Worm (Caenorhabditis elegans) whole organism, L2 larva: Measurements from ENCODE around the gene sna-3.

Experiments
- C34F6.9 ChIP-seq: fragments of 150-350 bp; optimal IDR thresholded peaks from 2 replicates; lab custom pipeline; 2014; ENCODE audit warnings: missing biosample characterization, missing genetic modification characterization
- R02D3.7 ChIP-seq: fragments of 150-350 bp; optimal IDR thresholded peaks from 2 replicates; lab custom pipeline; 2014; ENCODE audit warnings: missing biosample characterization, missing genetic modification characterization
- Y55F3AM.14 ChIP-seq: fragments of 200-800 bp; sonication (Bioruptor generic); optimal IDR thresholded peaks from 2 replicates; lab custom pipeline; 2018; ENCODE audit warnings: mild to moderate bottlenecking, missing genetic modification characterization, missing compliant biosample characterization
- alr-1 ChIP-seq: fragments of 150-350 bp; optimal IDR thresholded peaks from 2 replicates; lab custom pipeline; 2014; ENCODE audit warnings: missing biosample characterization, missing genetic modification characterization
- aly-2 ChIP-seq: fragments of 150-350 bp; optimal IDR thresholded peaks from 2 replicates; lab custom pipeline; 2014; ENCODE audit warnings: missing biosample characterization, missing genetic modification characterization
- ama-1 ChIP-seq: fragments of 150-350 bp; optimal IDR thresholded peaks from 2 replicates; lab custom pipeline; 2018; ENCODE audit warnings: inconsistent platforms
- blmp-1 ChIP-seq: sonication (generic microtip); optimal IDR thresholded peaks from 2 replicates; lab custom pipeline; 2017; ENCODE audit warnings: missing genetic modification characterization, mild to moderate bottlenecking, missing compliant biosample characterization, antibody characterized with exemption, moderate library complexity; ENCODE audit not compliant: insufficient read depth
- ceh-16 ChIP-seq: fragments of 150-350 bp; optimal IDR thresholded peaks from 2 replicates; lab custom pipeline; 2014; ENCODE audit warnings: missing biosample characterization, missing genetic modification characterization
- dmd-4 ChIP-seq: sonication (generic microtip); optimal IDR thresholded peaks from 2 replicates; lab custom pipeline; 2017; ENCODE audit warnings: missing biosample characterization, missing genetic modification characterization
- egl-27 ChIP-seq: sonication (generic microtip); optimal IDR thresholded peaks from 3 replicates; lab custom pipeline; 2017; ENCODE audit warnings: missing biosample characterization, missing genetic modification reagents, missing genetic modification characterization
- elt-1 ChIP-seq: fragments of 150-350 bp; optimal IDR thresholded peaks from 2 replicates; lab custom pipeline; 2014; ENCODE audit warnings: missing biosample characterization, missing genetic modification characterization
- fos-1 ChIP-seq: fragments of 150-350 bp; optimal IDR thresholded peaks from 2 replicates; lab custom pipeline; 2014; ENCODE audit warnings: missing biosample characterization, missing genetic modification characterization
- gmeb-1 ChIP-seq: fragments of 150-350 bp; optimal IDR thresholded peaks from 2 replicates; lab custom pipeline; 2014; ENCODE audit warnings: missing biosample characterization, missing genetic modification characterization
- lin-11 ChIP-seq: fragments of 150-350 bp; sonication (generic microtip); optimal IDR thresholded peaks from 2 replicates; lab custom pipeline; 2014; ENCODE audit warnings: missing biosample characterization, missing genetic modification characterization, inconsistent platforms, mixed read lengths
- lin-13 ChIP-seq: fragments of 150-350 bp; optimal IDR thresholded peaks from 2 replicates; lab custom pipeline; 2014; ENCODE audit warnings: missing biosample characterization, missing genetic modification reagents, missing genetic modification characterization
- lin-39 ChIP-seq: fragments of 150-350 bp; optimal IDR thresholded peaks from 2 replicates; lab custom pipeline; 2014; ENCODE audit warnings: missing biosample characterization, missing genetic modification reagents, missing genetic modification characterization
- lsy-2 ChIP-seq, 2 experiments: fragments of 150-350 bp in 1 of 2; sonication (generic microtip) in 1 of 2; optimal IDR thresholded peaks; 2 replicates each; lab custom pipeline; 2014 to 2017; ENCODE audit warnings: missing biosample characterization in 2 of 2, missing genetic modification characterization in 2 of 2
- mdl-1 ChIP-seq, 2 experiments: fragments of 150-350 bp in 1 of 2; sonication (generic microtip) in 1 of 2; optimal IDR thresholded peaks; 2 replicates each; lab custom pipeline; 2017; ENCODE audit warnings: missing biosample characterization in 2 of 2, missing genetic modification characterization in 2 of 2
- nhr-10 ChIP-seq: sonication (generic microtip); optimal IDR thresholded peaks from 2 replicates; lab custom pipeline; 2017; ENCODE audit warnings: missing biosample characterization, missing genetic modification characterization
- nhr-11 ChIP-seq: fragments of 150-350 bp; optimal IDR thresholded peaks from 2 replicates; lab custom pipeline; 2014; ENCODE audit warnings: missing biosample characterization, missing genetic modification characterization
- nhr-12 ChIP-seq: fragments of 150-350 bp; optimal IDR thresholded peaks from 2 replicates; lab custom pipeline; 2014; ENCODE audit warnings: missing biosample characterization, missing genetic modification characterization
- nhr-129 ChIP-seq: fragments of 150-350 bp; optimal IDR thresholded peaks from 2 replicates; lab custom pipeline; 2014; ENCODE audit warnings: missing biosample characterization, missing genetic modification characterization
- nhr-21 ChIP-seq: fragments of 150-350 bp; optimal IDR thresholded peaks from 2 replicates; lab custom pipeline; 2014; ENCODE audit warnings: missing biosample characterization, missing genetic modification characterization
- nhr-23 ChIP-seq: fragments of 150-350 bp; optimal IDR thresholded peaks from 2 replicates; lab custom pipeline; 2014; ENCODE audit warnings: missing biosample characterization, missing genetic modification reagents, missing genetic modification characterization
- nhr-237 ChIP-seq: fragments of 150-350 bp; optimal IDR thresholded peaks from 2 replicates; lab custom pipeline; 2014; ENCODE audit warnings: missing biosample characterization, missing genetic modification characterization
- nhr-25 ChIP-seq: fragments of 150-350 bp; sonication (generic microtip); optimal IDR thresholded peaks from 3 replicates; lab custom pipeline; 2014; ENCODE audit warnings: missing biosample characterization, missing genetic modification characterization
- nhr-6 ChIP-seq: fragments of 150-350 bp; optimal IDR thresholded peaks from 2 replicates; lab custom pipeline; 2014; ENCODE audit warnings: missing biosample characterization, missing genetic modification characterization
- nhr-77 ChIP-seq: fragments of 150-350 bp; optimal IDR thresholded peaks from 2 replicates; lab custom pipeline; 2014; ENCODE audit warnings: missing biosample characterization, missing genetic modification characterization
- peb-1 ChIP-seq: fragments of 150-350 bp; optimal IDR thresholded peaks from 2 replicates; lab custom pipeline; 2014; ENCODE audit warnings: missing biosample characterization, missing genetic modification characterization
- sma-3 ChIP-seq: sonication (generic microtip); optimal IDR thresholded peaks from 2 replicates; lab custom pipeline; 2016; ENCODE audit warnings: missing genetic modification reagents, missing genetic modification characterization, missing compliant biosample characterization
- sma-9 ChIP-seq, 2 experiments: fragments of 150-350 bp in 1 of 2; sonication (generic microtip) in 1 of 2; optimal IDR thresholded peaks; 2 replicates each; lab custom pipeline; 2014 to 2016; ENCODE audit warnings: missing genetic modification characterization in 2 of 2, mild to moderate bottlenecking in 1 of 2, missing biosample characterization in 1 of 2, missing compliant biosample characterization in 1 of 2, missing genetic modification reagents in 1 of 2, moderate library complexity in 1 of 2
- snpc-4 ChIP-seq: fragments of 150-350 bp; optimal IDR thresholded peaks from 2 replicates; lab custom pipeline; 2014; ENCODE audit warnings: missing biosample characterization, missing genetic modification characterization
- unc-39 ChIP-seq: fragments of 150-350 bp; optimal IDR thresholded peaks from 2 replicates; lab custom pipeline; 2014; ENCODE audit warnings: missing biosample characterization, missing genetic modification characterization
- unc-55 ChIP-seq: fragments of 150-350 bp; sonication (generic microtip); optimal IDR thresholded peaks from 3 replicates; lab custom pipeline; 2014; ENCODE audit warnings: missing biosample characterization, missing genetic modification reagents, missing genetic modification characterization
- unc-62 ChIP-seq: fragments of 150-350 bp; optimal IDR thresholded peaks from 2 replicates; lab custom pipeline; 2014; ENCODE audit warnings: missing biosample characterization, missing genetic modification reagents, missing genetic modification characterization
- zag-1 ChIP-seq: fragments of 150-350 bp; optimal IDR thresholded peaks from 2 replicates; lab custom pipeline; 2014; ENCODE audit warnings: missing biosample characterization, missing genetic modification characterization
- ztf-1 ChIP-seq: fragments of 200-800 bp; sonication (Bioruptor generic); conservative IDR thresholded peaks from 2 replicates; pipeline ENCODE4 v1.3.6; 2022; ENCODE audit warnings: missing genetic modification characterization, missing compliant biosample characterization
- ztf-11 ChIP-seq: sonication (generic microtip); optimal IDR thresholded peaks from 2 replicates; lab custom pipeline; 2017; ENCODE audit warnings: missing biosample characterization, missing genetic modification characterization

The sna-3 gene

DNA sequence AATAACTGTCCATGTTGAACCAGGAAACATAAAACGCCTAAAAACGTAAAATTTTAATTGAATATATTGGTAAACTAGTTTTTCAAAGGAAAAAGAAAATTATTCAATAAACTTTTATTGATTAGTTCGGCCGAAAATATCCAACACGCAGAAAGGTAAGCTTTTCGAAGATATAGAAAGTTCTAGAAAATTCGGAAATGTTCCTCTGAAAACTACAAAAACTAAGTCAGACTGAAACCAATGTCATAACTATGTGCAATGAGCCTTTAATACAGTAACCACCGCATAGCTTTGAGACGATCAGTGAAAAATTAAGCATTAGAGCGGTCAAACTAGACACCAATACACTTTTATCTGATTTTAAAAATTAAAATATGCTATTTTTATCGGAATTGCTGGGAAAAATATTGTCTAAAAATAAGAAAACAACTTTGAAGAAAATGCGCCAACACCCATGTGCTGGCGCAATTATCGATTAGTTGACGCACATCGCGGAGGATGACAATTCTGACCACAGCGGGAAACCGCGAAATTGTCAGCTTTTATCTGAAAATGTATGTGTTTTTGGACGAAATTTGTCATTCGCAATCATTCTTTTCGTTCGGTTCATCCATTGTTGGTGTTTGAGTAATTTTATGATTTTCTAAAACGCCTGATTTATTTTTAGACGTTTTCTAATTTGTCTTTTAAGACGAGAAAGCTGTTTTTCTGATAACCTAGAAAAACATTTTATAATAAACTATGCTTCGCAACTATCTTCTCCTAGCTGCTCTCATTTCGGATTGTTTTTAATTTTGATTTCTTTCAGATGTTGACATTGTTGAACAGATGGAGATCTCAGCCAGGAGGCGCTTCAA is 7.4 kb downstream of the sna-3 start, which contains the start of the genes C23G10.7 and rpn-2 (continued):
- TF ChIP-seq mdl-1 (tag; optimal IDR thresholded peaks at IDR 0.05; lab: Kevin White, UChicago) = no peak
- no peak for TF ChIP-seq snpc-4 (tag; lab: Kevin White, UChicago)
- TF ChIP-seq nhr-129 (tag; lab: Kevin White, UChicago) = peak; percentile 49
- no peak for TF ChIP-seq unc-55 (GFP tag; lab: Kevin White, UChicago)
- no peak for TF ChIP-seq blmp-1 (tag; lab: Kevin White, UChicago)
- TF ChIP-seq egl-27 (tag; lab: Kevin White, UChicago) = peak; percentile 19
- TF ChIP-seq nhr-12 = no peak
- TF ChIP-seq unc-62 = no peak

DNA sequence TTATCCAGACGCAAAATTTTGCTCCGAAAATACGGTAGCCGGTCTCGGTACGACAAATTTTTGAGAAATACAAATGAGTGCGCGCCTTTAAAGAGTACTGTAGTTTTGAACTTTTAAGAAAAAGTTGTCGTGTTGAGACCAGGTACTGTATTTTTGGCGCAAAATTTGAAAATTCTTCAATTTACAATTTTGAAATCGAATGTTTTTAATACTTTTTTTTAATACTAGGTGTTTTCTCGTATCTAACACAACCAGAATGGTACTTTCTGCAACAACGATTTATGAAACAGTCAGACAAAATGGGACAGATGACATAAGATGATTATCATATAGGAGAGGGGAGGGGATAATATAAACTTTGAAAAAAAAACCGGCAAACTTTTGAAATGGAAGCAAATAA is 10.3 kb downstream of the sna-3 start:
- TF ChIP-seq fos-1 (tag; lab: Kevin White, UChicago) (no peak), lin-11 (tag; lab: Kevin White, UChicago) (no peak), Y55F3AM.14 (GFP tag; lab: Kevin White, UChicago) (no peak), nhr-10 (tag; lab: Kevin White, UChicago) (no peak), gmeb-1 (tag; lab: Kevin White, UChicago) (no peak), aly-2 (tag; lab: Kevin White, UChicago) (no peak), alr-1 (tag; lab: Kevin White, UChicago) (no peak), nhr-6 (tag; lab: Kevin White, UChicago) (no peak), ztf-11 (tag; lab: Kevin White, UChicago) (no peak), nhr-25 (tag; lab: Kevin White, UChicago) (no peak)

ce11 chrIII:6194480-6194879 is 11.5 kb downstream of the sna-3 start, which contains the start of gene ugt-66:
Gene ugt-66, minus strand, starts transcription at chrIII:6194580.
- TF ChIP-seq elt-1 (tag; lab: Kevin White, UChicago) (no peak), nhr-12 (no peak), sma-9 (GFP tag; optimal IDR thresholded peaks at IDR 0.05; lab: Kevin White, UChicago) (no peak), sma-9 (tag; optimal IDR thresholded peaks at IDR 0.05; lab: Kevin White, UChicago) (no peak), sma-3 (GFP tag; lab: Kevin White, UChicago) (no peak), peb-1 (tag; lab: Kevin White, UChicago) (no peak), nhr-11 (tag; lab: Kevin White, UChicago) (no peak), unc-55 (GFP tag; lab: Kevin White, UChicago) (no peak), nhr-25 (tag; lab: Kevin White, UChicago) (no peak), aly-2 (tag; lab: Kevin White, UChicago) (no peak), gmeb-1 (tag; lab: Kevin White, UChicago) (no peak), unc-39 (tag; lab: Kevin White, UChicago) (no peak), R02D3.7 (tag; lab: Kevin White, UChicago) (no peak), zag-1 (tag; lab: Kevin White, UChicago) (no peak), nhr-77 (tag; lab: Kevin White, UChicago) (no peak), egl-27 (tag; lab: Kevin White, UChicago) (no peak), nhr-237 (no peak), ceh-16 (tag; lab: Kevin White, UChicago) (no peak), snpc-4 (tag; lab: Kevin White, UChicago) (no peak), lin-13 (GFP tag; lab: Kevin White, UChicago) (no peak), nhr-10 (tag; lab: Kevin White, UChicago) (no peak)

- TF ChIP-seq lin-39 (tag; lab: Kevin White, UChicago) (no peak), nhr-11 (tag; lab: Kevin White, UChicago) (no peak), ztf-1 (GFP tag; lab: Robert Waterston, UW) (no peak), egl-27 (tag; lab: Kevin White, UChicago) (no peak), lin-13 (GFP tag; lab: Kevin White, UChicago) (no peak), nhr-25 (tag; lab: Kevin White, UChicago) (no peak), ama-1 (lab: Kevin White, UChicago) (no peak), nhr-21 (tag; lab: Kevin White, UChicago) (no peak), fos-1 (tag; lab: Kevin White, UChicago) (no peak), nhr-129 (tag; lab: Kevin White, UChicago) (no peak), C34F6.9 (no peak), dmd-4 (tag; lab: Kevin White, UChicago) (no peak), nhr-23 (no peak), elt-1 (tag; lab: Kevin White, UChicago) (no peak), lsy-2 (tag; optimal IDR thresholded peaks at IDR 0.05; lab: Kevin White, UChicago) (no peak)
Observed at ce11 chrIII:6190810-6191209, 15.2 kb downstream of the sna-3 start, which contains the start of gene C23G10.5. Gene C23G10.5, plus strand, starts transcription at chrIII:6191110.
